Worm (Caenorhabditis elegans): Measurements from ENCODE around the gene srw-68.

ce11 chrV:7455008-7455407, 28.5 kb upstream of the srw-68 start, which contains the start of gene F25E5.2:
- TF ChIP-seq hmbx-1 (tag; optimal IDR thresholded peaks at IDR 0.05) (no peak), F13C5.2 (tag; optimal IDR thresholded peaks at IDR 0.05) (no peak), pes-1 (GFP tag; IDR thresholded peaks at IDR 0.05) (no peak)

All from whole organism, early embryonic.